Worm (Caenorhabditis elegans) whole organism, late embryonic: Measurements from ENCODE around the gene odc-1.

Experiments used
- C08G9.2 ChIP-seq: sonication (generic microtip); optimal IDR thresholded peaks from 2 replicates; lab custom pipeline; 2016; ENCODE audit warnings: mild to moderate bottlenecking, missing genetic modification characterization, moderate library complexity, missing compliant biosample characterization
- K02D7.2 ChIP-seq: sonication (generic microtip); optimal IDR thresholded peaks from 2 replicates; lab custom pipeline; 2017; ENCODE audit warnings: mild to moderate bottlenecking, missing genetic modification characterization, missing compliant biosample characterization
- Y22D7AL.16 ChIP-seq: sonication (generic microtip); optimal IDR thresholded peaks from 2 replicates; lab custom pipeline; 2016; ENCODE audit warnings: missing genetic modification characterization, missing compliant biosample characterization
- ahr-1 ChIP-seq: sonication (generic microtip); optimal IDR thresholded peaks from 2 replicates; lab custom pipeline; 2016; ENCODE audit warnings: missing genetic modification characterization, missing compliant biosample characterization
- ceh-14 ChIP-seq: sonication (generic microtip); optimal IDR thresholded peaks from 2 replicates; lab custom pipeline; 2016; ENCODE audit warnings: missing genotype, missing genetic modification characterization, missing compliant biosample characterization
- ceh-19 ChIP-seq: fragments of 200-800 bp; sonication (Bioruptor generic); optimal IDR thresholded peaks from 2 replicates; lab custom pipeline; 2018; ENCODE audit warnings: mild to moderate bottlenecking, missing genetic modification characterization, missing compliant biosample characterization
- ceh-2 ChIP-seq: sonication (generic microtip); optimal IDR thresholded peaks from 2 replicates; lab custom pipeline; 2016; ENCODE audit warnings: missing genotype, missing genetic modification characterization, missing compliant biosample characterization
- ceh-24 ChIP-seq: sonication (generic microtip); optimal IDR thresholded peaks from 2 replicates; lab custom pipeline; 2016; ENCODE audit warnings: mild to moderate bottlenecking, missing genetic modification characterization, missing compliant biosample characterization
- ceh-30 ChIP-seq: fragments of 150-350 bp; optimal IDR thresholded peaks from 2 replicates; lab custom pipeline; 2014; ENCODE audit warnings: missing biosample characterization, missing genetic modification characterization
- ceh-31 ChIP-seq: sonication (generic microtip); optimal IDR thresholded peaks from 2 replicates; lab custom pipeline; 2016; ENCODE audit warnings: missing genetic modification characterization, missing compliant biosample characterization
- ceh-9 ChIP-seq: sonication (generic microtip); optimal IDR thresholded peaks from 2 replicates; lab custom pipeline; 2016; ENCODE audit warnings: mild to moderate bottlenecking, missing genetic modification characterization, inconsistent platforms, missing compliant biosample characterization
- dmd-4 ChIP-seq: sonication (generic microtip); optimal IDR thresholded peaks from 2 replicates; lab custom pipeline; 2016; ENCODE audit warnings: borderline replicate concordance, missing genetic modification characterization, missing compliant biosample characterization
- dve-1 ChIP-seq: sonication (generic microtip); optimal IDR thresholded peaks from 2 replicates; lab custom pipeline; 2017; ENCODE audit warnings: antibody characterized with exemption, mild to moderate bottlenecking, missing genetic modification characterization, missing compliant biosample characterization
- ets-4 ChIP-seq: sonication (generic microtip); optimal IDR thresholded peaks from 2 replicates; lab custom pipeline; 2016; ENCODE audit warnings: missing genetic modification characterization, missing compliant biosample characterization
- fax-1 ChIP-seq: sonication (generic microtip); optimal IDR thresholded peaks from 2 replicates; lab custom pipeline; 2016; ENCODE audit warnings: missing genotype, missing genetic modification characterization, missing compliant biosample characterization
- fkh-10 ChIP-seq: fragments of 150-350 bp; optimal IDR thresholded peaks from 2 replicates; lab custom pipeline; 2014; ENCODE audit warnings: missing biosample characterization, missing genetic modification reagents, missing genetic modification characterization
- gmeb-2 ChIP-seq: sonication (generic microtip); optimal IDR thresholded peaks from 2 replicates; lab custom pipeline; 2016; ENCODE audit warnings: missing genetic modification characterization, inconsistent platforms, missing compliant biosample characterization
- hlh-15 ChIP-seq: sonication (generic microtip); optimal IDR thresholded peaks from 2 replicates; lab custom pipeline; 2016; ENCODE audit warnings: missing genetic modification characterization, missing compliant biosample characterization
- hlh-8 ChIP-seq: sonication (generic microtip); optimal IDR thresholded peaks from 2 replicates; lab custom pipeline; 2016; ENCODE audit warnings: missing genotype, missing genetic modification characterization, missing compliant biosample characterization
- lim-6 ChIP-seq: sonication (generic microtip); optimal IDR thresholded peaks from 2 replicates; lab custom pipeline; 2016; ENCODE audit warnings: missing genetic modification characterization, missing compliant biosample characterization
- lin-11 ChIP-seq: fragments of 200-800 bp; sonication (Bioruptor generic); optimal IDR thresholded peaks from 2 replicates; lab custom pipeline; 2018; ENCODE audit warnings: mild to moderate bottlenecking, missing genetic modification characterization, missing compliant biosample characterization
- nfya-1 ChIP-seq: sonication (generic microtip); optimal IDR thresholded peaks from 2 replicates; lab custom pipeline; 2017; ENCODE audit warnings: missing genetic modification characterization, mild to moderate bottlenecking, missing compliant biosample characterization, antibody characterized with exemption, moderate library complexity
- nhr-11 ChIP-seq: fragments of 150-350 bp; optimal IDR thresholded peaks from 2 replicates; lab custom pipeline; 2014; ENCODE audit warnings: missing biosample characterization, missing genetic modification characterization
- nhr-232 ChIP-seq: sonication (generic microtip); optimal IDR thresholded peaks from 2 replicates; lab custom pipeline; 2016; ENCODE audit warnings: missing genetic modification characterization, missing compliant biosample characterization
- pag-3 ChIP-seq: sonication (generic microtip); optimal IDR thresholded peaks from 2 replicates; lab custom pipeline; 2016; ENCODE audit warnings: missing compliant biosample characterization, missing genetic modification characterization, borderline replicate concordance
- pax-1 ChIP-seq: fragments of 150-350 bp; optimal IDR thresholded peaks from 2 replicates; lab custom pipeline; 2014; ENCODE audit warnings: missing biosample characterization, missing genetic modification characterization
- pha-2 ChIP-seq: sonication (generic microtip); optimal IDR thresholded peaks from 2 replicates; lab custom pipeline; 2017; ENCODE audit warnings: mild to moderate bottlenecking, missing genetic modification characterization, missing compliant biosample characterization
- rnt-1 ChIP-seq: sonication (generic microtip); optimal IDR thresholded peaks from 2 replicates; lab custom pipeline; 2016; ENCODE audit warnings: missing genetic modification characterization, missing compliant biosample characterization
- sox-2 ChIP-seq: fragments of 200-800 bp; sonication (Bioruptor generic); IDR thresholded peaks from 2 replicates; pipeline ENCODE4 v1.3.6; 2022; ENCODE audit warnings: missing genetic modification reagents, missing genetic modification characterization, missing compliant biosample characterization
- tbx-2 ChIP-seq: sonication (generic microtip); optimal IDR thresholded peaks from 2 replicates; lab custom pipeline; 2016; ENCODE audit warnings: missing genetic modification characterization, missing compliant biosample characterization
- tbx-7 ChIP-seq: sonication (generic microtip); optimal IDR thresholded peaks from 2 replicates; lab custom pipeline; 2016; ENCODE audit warnings: missing genotype, missing genetic modification characterization, missing compliant biosample characterization
- ttx-3 ChIP-seq: sonication (generic microtip); optimal IDR thresholded peaks from 2 replicates; lab custom pipeline; 2016; ENCODE audit warnings: missing genetic modification reagents, missing genetic modification characterization, missing compliant biosample characterization
- unc-3 ChIP-seq, 2 experiments: fragments of 200-800 bp in 1 of 2; sonication (Bioruptor generic) in 1 of 2; sonication (generic microtip) in 1 of 2; conservative IDR thresholded peaks in 1 of 2; optimal IDR thresholded peaks in 1 of 2; 2 replicates each; pipeline versions ENCODE4 v1.3.6 to Lab custom; 2016 to 2022; ENCODE audit warnings: missing compliant biosample characterization in 2 of 2, missing genetic modification characterization in 2 of 2, missing genetic modification reagents in 1 of 2
- unc-42 ChIP-seq: sonication (generic microtip); optimal IDR thresholded peaks from 2 replicates; lab custom pipeline; 2016; ENCODE audit warnings: missing genotype, missing genetic modification characterization, missing compliant biosample characterization
- unc-55 ChIP-seq: sonication (generic microtip); optimal IDR thresholded peaks from 2 replicates; lab custom pipeline; 2017; ENCODE audit warnings: missing biosample characterization, missing genetic modification reagents, missing genetic modification characterization
- unc-86 ChIP-seq: sonication (generic microtip); optimal IDR thresholded peaks from 2 replicates; lab custom pipeline; 2016; ENCODE audit warnings: missing genetic modification characterization, missing compliant biosample characterization
- zip-5 ChIP-seq: sonication (generic microtip); optimal IDR thresholded peaks from 2 replicates; lab custom pipeline; 2016; ENCODE audit warnings: missing genetic modification characterization, missing compliant biosample characterization

odc-1 gene

DNA sequence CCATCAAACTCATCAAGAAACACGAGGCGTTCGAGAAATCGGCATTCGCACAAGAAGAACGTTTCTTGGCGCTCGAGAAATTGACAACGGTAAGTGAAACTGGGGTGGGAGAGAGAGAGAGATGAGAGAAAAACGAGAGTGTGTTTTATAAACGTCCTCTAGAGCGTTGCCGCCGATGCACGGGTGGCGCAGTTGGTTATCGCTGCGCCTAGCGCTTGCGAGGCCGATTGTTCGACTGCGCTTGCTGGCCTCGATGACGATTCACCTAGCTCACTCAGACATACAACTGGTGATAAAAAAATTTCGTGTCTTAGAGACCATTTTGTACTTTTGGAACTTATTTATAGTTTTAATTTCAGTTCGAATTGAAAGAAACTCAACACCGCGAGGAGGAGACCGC lies 11.2 kb downstream of the odc-1 start (continued):
- TF ChIP-seq unc-3 (GFP tag; conservative IDR thresholded peaks at IDR 0.05; lab: Robert Waterston, UW) (peak; percentile 57; the same call in 1 of the 2 replicates), unc-3 (tag; optimal IDR thresholded peaks at IDR 0.05; lab: Kevin White, UChicago) (peak; percentile 69), ceh-31 (tag; lab: Kevin White, UChicago) (peak; percentile 49), ceh-30 (tag; lab: Kevin White, UChicago) (no peak), pax-1 (tag; lab: Kevin White, UChicago) (no peak), ahr-1 (tag; lab: Kevin White, UChicago) (peak; percentile 50), lin-11 (tag; lab: Kevin White, UChicago) (peak; percentile 71), dve-1 (tag; lab: Kevin White, UChicago) (peak; percentile 38), nhr-232 (tag; lab: Kevin White, UChicago) (peak; percentile 72), rnt-1 (peak; percentile 46), C08G9.2 (tag; lab: Kevin White, UChicago) (peak; percentile 65), hlh-8 (tag; lab: Kevin White, UChicago) (peak; percentile 58), ceh-9 (no peak), gmeb-2 (tag; lab: Kevin White, UChicago) (peak; percentile 73), hlh-15 (tag; lab: Kevin White, UChicago) (peak; percentile 37), unc-86 (tag; lab: Kevin White, UChicago) (peak; percentile 78), ceh-14 (tag; lab: Kevin White, UChicago) (peak; percentile 73), nhr-11 (tag; lab: Kevin White, UChicago) (no peak), ceh-24 (tag; lab: Kevin White, UChicago) (peak; percentile 61), sox-2 (peak; percentile 47; the same call in 1 of the 2 replicates), tbx-7 (tag; lab: Kevin White, UChicago) (no peak), zip-5 (peak; percentile 52)

DNA sequence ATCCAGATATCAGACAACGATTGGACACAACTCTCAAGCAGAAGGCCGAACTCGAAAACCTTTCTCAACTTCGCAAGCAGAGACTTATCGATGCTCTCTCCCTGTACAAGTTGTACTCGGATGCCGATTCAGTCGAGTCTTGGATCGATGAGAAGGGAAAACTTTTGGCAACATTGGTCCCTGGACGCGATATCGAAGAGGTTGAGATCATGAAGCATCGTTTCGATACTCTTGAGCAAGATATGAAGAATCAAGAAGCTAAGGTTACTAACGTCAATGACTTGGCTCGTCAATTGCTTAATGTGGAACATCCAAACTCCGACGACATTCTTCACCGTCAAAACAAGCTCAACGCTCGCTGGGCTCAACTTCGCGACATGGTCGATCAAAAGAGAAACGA lies 15.0 kb downstream of the odc-1 start:
- TF ChIP-seq pha-2 (tag; lab: Kevin White, UChicago) = no peak
- TF ChIP-seq fkh-10 (GFP tag; lab: Kevin White, UChicago) = no peak
- TF ChIP-seq hlh-8 (tag; lab: Kevin White, UChicago) = no peak
- TF ChIP-seq unc-55 (GFP tag; lab: Kevin White, UChicago) = no peak
- no peak for TF ChIP-seq tbx-2
- TF ChIP-seq ceh-31 (tag; lab: Kevin White, UChicago) = no peak
- TF ChIP-seq ceh-24 (tag; lab: Kevin White, UChicago) = no peak
- TF ChIP-seq ceh-2 (tag; lab: Kevin White, UChicago) = no peak
- TF ChIP-seq ceh-30 (tag; lab: Kevin White, UChicago) = no peak
- TF ChIP-seq K02D7.2 (tag; lab: Kevin White, UChicago) = no peak
- no peak for TF ChIP-seq Y22D7AL.16
- TF ChIP-seq fax-1 = no peak
- TF ChIP-seq tbx-7 (tag; lab: Kevin White, UChicago) = no peak
- no peak for TF ChIP-seq ceh-19 (GFP tag; lab: Kevin White, UChicago)
- TF ChIP-seq ets-4 (tag; lab: Kevin White, UChicago) = no peak
- no peak for TF ChIP-seq dmd-4
- no peak for TF ChIP-seq unc-86 (tag; lab: Kevin White, UChicago)
- no peak for TF ChIP-seq hlh-15 (tag; lab: Kevin White, UChicago)
- no peak for TF ChIP-seq nfya-1 (tag; lab: Kevin White, UChicago)
- TF ChIP-seq ttx-3 (tag; lab: Kevin White, UChicago) = no peak

DNA sequence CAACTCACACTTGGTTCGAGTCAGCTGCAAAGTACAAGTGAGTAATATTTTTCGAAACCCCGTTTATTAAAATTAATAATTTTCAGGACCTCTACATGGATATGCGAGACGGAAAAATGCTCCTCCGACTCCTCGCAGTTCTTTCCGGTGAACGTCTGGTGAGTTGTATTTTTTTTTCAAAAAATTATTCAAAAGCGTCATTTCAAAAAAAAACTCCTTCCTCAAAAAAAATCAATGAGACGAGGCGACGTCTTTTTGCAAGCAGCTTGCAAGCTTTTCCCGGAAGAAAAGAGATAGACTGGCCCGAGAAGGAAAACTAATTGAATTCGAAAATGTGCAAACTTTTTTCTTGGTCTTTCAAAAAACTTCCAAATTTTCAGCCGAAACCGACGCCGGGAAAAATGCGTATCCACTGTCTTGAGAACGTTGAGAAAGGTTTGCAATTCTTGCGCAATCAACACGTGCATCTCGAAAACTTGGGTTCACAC lies 17.5 kb downstream of the odc-1 start:
- no peak for TF ChIP-seq C08G9.2 (tag; lab: Kevin White, UChicago)
- no peak for TF ChIP-seq lim-6 (tag; lab: Kevin White, UChicago)
- peak; percentile 57 for TF ChIP-seq unc-42 (tag; lab: Kevin White, UChicago)
- TF ChIP-seq pag-3 (tag; lab: Kevin White, UChicago) = no peak
- no peak for TF ChIP-seq hlh-8 (tag; lab: Kevin White, UChicago)
